Worm (Caenorhabditis elegans): ENCODE results near the gene F08C6.18.

DNA sequence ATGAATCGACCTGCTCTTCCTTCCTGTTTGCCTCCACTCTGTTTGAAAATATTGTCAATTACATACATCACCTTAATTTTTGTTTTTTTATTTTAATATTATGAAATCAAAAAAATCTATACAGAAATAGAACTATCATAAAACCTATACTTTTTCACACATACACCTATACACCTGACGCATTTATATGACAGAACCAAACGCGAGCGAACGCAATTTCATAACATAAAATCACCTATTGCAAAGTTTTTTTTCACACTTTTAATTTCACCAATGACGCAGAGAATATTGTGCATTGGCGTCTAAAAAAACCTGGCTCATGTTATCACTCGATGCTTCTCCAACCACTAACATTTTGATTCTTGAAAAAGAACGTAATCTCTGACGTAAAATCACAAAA, 11.5 kb downstream of the F08C6.18 start:
- no peak for TF ChIP-seq nhr-77 (tag; optimal IDR thresholded peaks at IDR 0.05)
- no peak for TF ChIP-seq fkh-10 (GFP tag; optimal IDR thresholded peaks at IDR 0.05)
- TF ChIP-seq skn-1 (tag; optimal IDR thresholded peaks at IDR 0.05): no peak
- no peak for TF ChIP-seq pha-4 (GFP tag; IDR thresholded peaks at IDR 0.05)
- TF ChIP-seq pha-4 (tag; optimal IDR thresholded peaks at IDR 0.05): no peak

Measured in whole organism, L4 larva.